Worm (Caenorhabditis elegans) whole organism, L4/young adult: ENCODE results near the gene F44D12.16.

Source experiments
- dao-5 ChIP-seq: sonication (generic microtip); optimal IDR thresholded peaks from 2 replicates; lab custom pipeline; 2016; ENCODE audit warnings: missing genotype, missing genetic modification characterization, moderate library complexity, missing compliant biosample characterization
- him-1 ChIP-seq: sonication (generic microtip); optimal IDR thresholded peaks from 2 replicates; lab custom pipeline; 2016; ENCODE audit warnings: missing genotype, missing genetic modification reagents, missing genetic modification characterization, missing compliant biosample characterization

DNA sequence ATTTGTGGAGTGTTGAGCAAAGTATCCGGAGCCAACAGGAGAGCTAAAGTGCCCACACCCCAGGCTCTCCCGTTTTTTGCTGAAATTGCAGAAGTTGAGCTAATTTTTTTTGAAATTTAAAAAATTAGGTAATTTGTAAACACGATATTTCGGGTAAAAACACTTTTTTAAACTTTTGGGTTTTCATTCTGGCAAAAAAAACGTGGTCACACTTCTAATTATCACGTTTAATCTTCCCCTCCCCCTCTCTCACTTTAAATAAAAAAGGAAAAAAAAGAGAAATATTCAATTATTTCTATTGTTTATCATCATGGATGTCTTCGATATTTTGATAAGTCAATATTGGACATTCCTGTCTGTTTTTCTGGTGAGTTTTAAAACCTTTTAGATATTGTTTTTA is 4.2 kb downstream of the F44D12.16 start, which contains the start of gene F44D12.6:
- TF ChIP-seq dao-5 (tag; lab: Kevin White, UChicago), result no peak
- no peak for TF ChIP-seq him-1
